Fruit fly (Drosophila melanogaster): ENCODE data around the gene CG4318.

- no peak for TF ChIP-seq CG11504 (tag; optimal IDR thresholded peaks at IDR 0.05)
- no peak for TF ChIP-seq CG15269 (tag; optimal IDR thresholded peaks at IDR 0.05)
- no peak for TF ChIP-seq Ptx1 (GFP tag; IDR thresholded peaks at IDR 0.05)
- TF ChIP-seq CG10959 (GFP tag; IDR thresholded peaks at IDR 0.05) = no peak
- no peak for TF ChIP-seq YL-1 (GFP tag; optimal IDR thresholded peaks at IDR 0.05)
- TF ChIP-seq bowl (GFP tag; IDR thresholded peaks at IDR 0.05) = no peak
- TF ChIP-seq lbe (GFP tag; optimal IDR thresholded peaks at IDR 0.05) = no peak
- TF ChIP-seq usp (GFP tag; optimal IDR thresholded peaks at IDR 0.05) = no peak
Measured at dm6 chrX:13104571-13104970, 50.2 kb downstream of the CG4318 start.
